Worm (Caenorhabditis elegans) whole organism, mixed stage, embryonic: ENCODE results near the gene T14F9.2.

ENCODE experiments used
- M03D4.4 ChIP-seq: sonication (generic microtip); optimal IDR thresholded peaks from 2 replicates; lab custom pipeline; 2017; ENCODE audit warnings: mild to moderate bottlenecking, missing genetic modification characterization, missing compliant biosample characterization
- bed-3 ChIP-seq: fragments of 200-800 bp; sonication (Bioruptor generic); optimal IDR thresholded peaks from 3 replicates; lab custom pipeline; 2018; ENCODE audit warnings: mild to moderate bottlenecking, missing genetic modification characterization, moderate library complexity, missing compliant biosample characterization
- blmp-1 ChIP-seq: fragments of 150-350 bp; optimal IDR thresholded peaks from 2 replicates; lab custom pipeline; 2014; ENCODE audit warnings: missing biosample characterization, missing genetic modification characterization
- ceh-39 ChIP-seq: fragments of 150-350 bp; optimal IDR thresholded peaks from 2 replicates; lab custom pipeline; 2014; ENCODE audit warnings: missing biosample characterization, missing genetic modification characterization
- ceh-43 ChIP-seq: fragments of 200-800 bp; sonication (Bioruptor generic); optimal IDR thresholded peaks from 2 replicates; lab custom pipeline; 2018; ENCODE audit warnings: mild to moderate bottlenecking, missing genetic modification characterization, moderate library complexity, missing compliant biosample characterization
- ceh-83 ChIP-seq: fragments of 200-800 bp; sonication (Bioruptor generic); optimal IDR thresholded peaks from 2 replicates; lab custom pipeline; 2018; ENCODE audit warnings: mild to moderate bottlenecking, missing genetic modification characterization, missing compliant biosample characterization
- ces-1 ChIP-seq: fragments of 150-350 bp; optimal IDR thresholded peaks from 2 replicates; lab custom pipeline; 2014; ENCODE audit warnings: missing biosample characterization, missing genetic modification reagents, missing genetic modification characterization
- cnd-1 ChIP-seq: fragments of 200-800 bp; sonication (Bioruptor generic); optimal IDR thresholded peaks from 2 replicates; lab custom pipeline; 2018; ENCODE audit warnings: mild to moderate bottlenecking, missing genetic modification characterization, missing compliant biosample characterization
- drap-1 ChIP-seq: fragments of 200-800 bp; sonication (Bioruptor generic); optimal IDR thresholded peaks from 3 replicates; lab custom pipeline; 2018; ENCODE audit warnings: mild to moderate bottlenecking, missing genetic modification characterization, missing compliant biosample characterization
- elt-1 ChIP-seq: sonication (generic microtip); optimal IDR thresholded peaks from 2 replicates; lab custom pipeline; 2017; ENCODE audit warnings: missing genetic modification characterization, mild to moderate bottlenecking, missing compliant biosample characterization, antibody characterized with exemption, moderate library complexity, borderline replicate concordance; ENCODE audit not compliant: insufficient read depth
- elt-3 ChIP-seq: fragments of 150-350 bp; optimal IDR thresholded peaks from 2 replicates; lab custom pipeline; 2014; ENCODE audit warnings: missing biosample characterization, missing genetic modification characterization
- flh-1 ChIP-seq: fragments of 200-800 bp; sonication (Bioruptor generic); optimal IDR thresholded peaks from 2 replicates; lab custom pipeline; 2018; ENCODE audit warnings: mild to moderate bottlenecking, missing genetic modification characterization, moderate library complexity, missing compliant biosample characterization
- ham-2 ChIP-seq: fragments of 200-800 bp; sonication (Bioruptor generic); optimal IDR thresholded peaks from 2 replicates; lab custom pipeline; 2018; ENCODE audit warnings: mild to moderate bottlenecking, missing genetic modification characterization, missing compliant biosample characterization
- hlh-1 ChIP-seq: fragments of 150-350 bp; optimal IDR thresholded peaks from 2 replicates; lab custom pipeline; 2014; ENCODE audit warnings: missing biosample characterization, missing genetic modification reagents, missing genetic modification characterization
- lin-13 ChIP-seq: fragments of 150-350 bp; optimal IDR thresholded peaks from 2 replicates; lab custom pipeline; 2014; ENCODE audit warnings: missing biosample characterization, missing genetic modification characterization
- lin-32 ChIP-seq: fragments of 200-800 bp; sonication (Bioruptor generic); optimal IDR thresholded peaks from 2 replicates; lab custom pipeline; 2018; ENCODE audit warnings: mild to moderate bottlenecking, missing genetic modification characterization, missing compliant biosample characterization
- lsy-2 ChIP-seq: fragments of 150-350 bp; optimal IDR thresholded peaks from 2 replicates; lab custom pipeline; 2014; ENCODE audit warnings: missing biosample characterization, missing genetic modification characterization
- mab-5 ChIP-seq: fragments of 150-350 bp; optimal IDR thresholded peaks from 2 replicates; lab custom pipeline; 2014; ENCODE audit warnings: missing biosample characterization, missing genetic modification characterization
- mep-1 ChIP-seq: fragments of 150-350 bp; optimal IDR thresholded peaks from 2 replicates; lab custom pipeline; 2017; ENCODE audit warnings: missing biosample characterization, missing genetic modification reagents, missing genetic modification characterization, inconsistent platforms
- mls-2 ChIP-seq: sonication (generic microtip); optimal IDR thresholded peaks from 2 replicates; lab custom pipeline; 2016; ENCODE audit warnings: mild to moderate bottlenecking, missing genetic modification characterization, moderate library complexity, missing compliant biosample characterization
- nhr-12 ChIP-seq: fragments of 150-350 bp; optimal IDR thresholded peaks from 2 replicates; lab custom pipeline; 2014; ENCODE audit warnings: missing biosample characterization, missing genetic modification characterization
- nhr-2 ChIP-seq: fragments of 150-350 bp; optimal IDR thresholded peaks from 2 replicates; lab custom pipeline; 2014; ENCODE audit warnings: missing biosample characterization, missing genetic modification characterization
- nhr-237 ChIP-seq: fragments of 150-350 bp; optimal IDR thresholded peaks from 2 replicates; lab custom pipeline; 2014; ENCODE audit warnings: missing biosample characterization, missing genetic modification characterization
- nhr-28 ChIP-seq: fragments of 150-350 bp; optimal IDR thresholded peaks from 2 replicates; lab custom pipeline; 2014; ENCODE audit warnings: missing biosample characterization, missing genetic modification characterization
- nhr-76 ChIP-seq: sonication (generic microtip); optimal IDR thresholded peaks from 2 replicates; lab custom pipeline; 2017; ENCODE audit warnings: missing biosample characterization, missing genetic modification characterization
- pha-4 ChIP-seq: fragments of 150-350 bp; optimal IDR thresholded peaks from 2 replicates; lab custom pipeline; 2018; ENCODE audit warnings: missing biosample characterization, missing genetic modification reagents, missing genetic modification characterization
- sem-2 ChIP-seq: fragments of 200-800 bp; sonication (Bioruptor generic); optimal IDR thresholded peaks from 2 replicates; lab custom pipeline; 2018; ENCODE audit warnings: mild to moderate bottlenecking, missing genetic modification characterization, missing compliant biosample characterization
- snpc-4 ChIP-seq: fragments of 150-350 bp; optimal IDR thresholded peaks from 2 replicates; lab custom pipeline; 2014; ENCODE audit warnings: missing biosample characterization, missing genetic modification characterization
- sptf-1 ChIP-seq: sonication (generic microtip); optimal IDR thresholded peaks from 2 replicates; lab custom pipeline; 2017; ENCODE audit warnings: mild to moderate bottlenecking, missing genetic modification characterization, moderate library complexity, missing compliant biosample characterization
- tbx-8 ChIP-seq: fragments of 200-800 bp; sonication (Bioruptor generic); optimal IDR thresholded peaks from 2 replicates; lab custom pipeline; 2018; ENCODE audit warnings: mild to moderate bottlenecking, missing genetic modification characterization, moderate library complexity, missing compliant biosample characterization
- unc-120 ChIP-seq: sonication (generic microtip); optimal IDR thresholded peaks from 2 replicates; lab custom pipeline; 2017; ENCODE audit warnings: missing genetic modification characterization, missing compliant biosample characterization; ENCODE audit not compliant: poor library complexity, severe bottlenecking
- unc-39 ChIP-seq: fragments of 150-350 bp; optimal IDR thresholded peaks from 2 replicates; lab custom pipeline; 2014; ENCODE audit warnings: missing biosample characterization, missing genetic modification characterization
- unc-62 ChIP-seq: fragments of 150-350 bp; optimal IDR thresholded peaks from 2 replicates; lab custom pipeline; 2014; ENCODE audit warnings: missing biosample characterization, missing genetic modification reagents, missing genetic modification characterization
- zip-8 ChIP-seq: fragments of 150-350 bp; optimal IDR thresholded peaks from 2 replicates; lab custom pipeline; 2014; ENCODE audit warnings: missing biosample characterization, missing genetic modification characterization
- ztf-11 ChIP-seq: fragments of 150-350 bp; optimal IDR thresholded peaks from 2 replicates; lab custom pipeline; 2014; ENCODE audit warnings: missing biosample characterization, missing genetic modification characterization

The T14F9.2 gene

DNA sequence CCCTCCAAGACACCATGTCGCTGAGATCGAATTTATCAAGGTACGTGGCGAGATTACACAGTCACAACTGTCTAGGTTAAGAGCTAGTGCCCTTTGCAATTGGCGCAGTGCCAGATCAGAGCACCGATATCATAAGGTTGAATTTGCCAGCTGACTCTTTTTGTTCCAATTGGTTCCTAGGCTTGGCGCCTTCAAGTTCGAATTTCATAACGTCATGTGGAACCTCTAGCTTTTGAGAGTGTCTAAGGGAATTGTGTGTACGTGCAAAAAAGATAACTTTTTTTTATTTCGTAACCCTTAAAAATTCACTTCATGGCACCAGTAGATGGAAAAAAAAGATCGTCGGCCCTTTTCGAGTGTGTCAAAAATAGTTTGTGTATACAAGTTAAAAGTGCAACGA, 17.9 kb upstream of the T14F9.2 start:
- no peak for TF ChIP-seq flh-1 (GFP tag; lab: Kevin White, UChicago)
- TF ChIP-seq unc-120 (tag; lab: Kevin White, UChicago), result no peak
- TF ChIP-seq M03D4.4, result no peak
- no peak for TF ChIP-seq ham-2 (GFP tag; lab: Kevin White, UChicago)
- TF ChIP-seq blmp-1 (tag; lab: Kevin White, UChicago), result no peak
- no peak for TF ChIP-seq lin-32 (GFP tag; lab: Kevin White, UChicago)

DNA sequence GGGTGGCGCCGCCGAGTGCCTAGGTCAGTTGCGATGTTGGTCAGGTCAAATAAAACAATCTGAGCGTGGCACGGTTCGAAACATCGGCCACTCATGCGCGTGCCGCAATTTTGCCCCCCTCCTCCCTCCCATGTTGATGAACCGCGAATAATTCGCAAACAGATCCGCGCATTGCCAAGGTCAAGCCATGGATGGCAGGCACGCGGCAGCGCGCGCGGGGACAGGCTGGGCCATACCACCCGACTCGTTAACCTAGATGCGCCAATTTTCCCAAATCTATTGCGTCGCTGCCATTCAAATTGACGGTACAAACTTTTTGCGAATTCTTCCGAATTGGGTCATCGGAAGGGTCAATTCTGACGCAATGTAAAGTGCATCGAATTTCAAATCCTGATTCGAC, 17.5 kb upstream of the T14F9.2 start:
- TF ChIP-seq ham-2 (GFP tag; lab: Kevin White, UChicago) (peak; percentile 84), mls-2 (tag; lab: Kevin White, UChicago) (peak; percentile 48), unc-39 (no peak), M03D4.4 (peak; percentile 3), sptf-1 (tag; lab: Kevin White, UChicago) (peak; percentile 67), lin-32 (GFP tag; lab: Kevin White, UChicago) (no peak)
- TF ChIP-seq, all 35 proteins: peak for 4

DNA sequence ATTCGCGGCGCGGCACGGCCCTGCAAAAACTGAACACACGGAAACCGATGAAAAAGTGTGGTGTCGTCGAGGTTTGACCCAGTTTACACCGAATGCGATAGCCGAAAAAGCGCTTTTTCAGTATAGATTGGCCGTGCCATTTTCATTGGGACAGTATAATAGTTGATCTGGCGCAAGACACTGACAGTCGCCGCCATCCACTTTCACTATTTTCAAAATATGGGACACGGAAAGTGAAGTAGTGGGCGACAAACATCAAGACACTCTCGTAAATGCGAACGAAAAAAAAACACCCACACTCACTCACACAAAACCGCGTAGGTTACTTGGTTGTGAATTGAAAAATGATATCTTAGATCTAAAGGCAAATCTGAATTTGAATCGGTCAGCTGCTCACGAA, 15.1 kb upstream of the T14F9.2 start:
- TF ChIP-seq pha-4 (tag; lab: Kevin White, UChicago) (no peak), blmp-1 (tag; lab: Kevin White, UChicago) (peak; percentile 52), nhr-237 (tag; lab: Kevin White, UChicago) (no peak), ceh-43 (no peak), sptf-1 (tag; lab: Kevin White, UChicago) (no peak), lin-32 (GFP tag; lab: Kevin White, UChicago) (peak; percentile 45), M03D4.4 (no peak)

DNA sequence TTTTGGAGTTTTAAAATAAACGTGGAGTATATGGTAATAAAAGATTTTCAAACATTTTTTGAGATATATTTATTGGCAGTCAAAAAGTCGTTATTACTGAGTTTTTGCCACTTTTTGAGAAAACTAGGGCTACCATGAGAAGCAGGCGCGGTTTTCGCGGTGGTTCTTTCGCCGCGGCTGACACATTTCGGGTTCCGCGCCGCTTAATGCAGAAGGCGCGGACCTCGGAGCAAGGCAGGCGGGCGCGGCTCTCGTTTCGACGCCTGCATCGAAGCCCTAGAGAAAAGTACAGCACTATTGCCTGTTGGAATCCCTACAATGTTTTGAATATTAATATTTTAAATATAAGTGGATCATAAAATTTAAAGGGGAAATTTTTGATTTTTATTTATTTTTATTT, 14.7 kb upstream of the T14F9.2 start:
- TF ChIP-seq nhr-12 (tag; lab: Kevin White, UChicago) (no peak), M03D4.4 (no peak), mls-2 (tag; lab: Kevin White, UChicago) (no peak), ztf-11 (tag; lab: Kevin White, UChicago) (no peak), ceh-43 (no peak), ceh-39 (tag; lab: Kevin White, UChicago) (no peak), elt-1 (tag; lab: Kevin White, UChicago) (no peak), zip-8 (tag; lab: Kevin White, UChicago) (no peak), lin-32 (GFP tag; lab: Kevin White, UChicago) (no peak)

DNA sequence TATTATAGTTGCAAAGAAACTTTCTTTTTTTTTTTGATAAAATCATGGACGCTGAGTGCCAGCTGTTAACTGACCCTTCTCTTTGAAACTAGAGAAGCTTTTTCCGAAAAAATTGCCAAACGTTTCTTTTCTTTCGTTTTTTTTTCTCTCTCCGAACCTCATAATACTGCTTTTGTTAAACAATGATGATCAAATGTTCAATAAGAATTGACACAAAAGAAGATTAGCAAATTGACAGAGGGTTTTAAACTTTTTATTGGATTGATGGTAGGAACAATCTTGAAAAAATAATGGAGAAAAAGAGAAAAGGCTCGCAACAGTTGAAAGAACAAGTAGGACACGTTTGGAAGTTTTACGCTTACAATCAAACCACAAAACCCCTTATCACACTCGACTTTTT, 13.3 kb upstream of the T14F9.2 start, which contains the start of gene hex-1:
Gene hex-1, plus strand, starts transcription at position 301 of the 400 bp plus-strand sequence.
- TF ChIP-seq unc-62 (GFP tag; lab: Kevin White, UChicago) (no peak), elt-3 (tag; lab: Kevin White, UChicago) (no peak)

DNA sequence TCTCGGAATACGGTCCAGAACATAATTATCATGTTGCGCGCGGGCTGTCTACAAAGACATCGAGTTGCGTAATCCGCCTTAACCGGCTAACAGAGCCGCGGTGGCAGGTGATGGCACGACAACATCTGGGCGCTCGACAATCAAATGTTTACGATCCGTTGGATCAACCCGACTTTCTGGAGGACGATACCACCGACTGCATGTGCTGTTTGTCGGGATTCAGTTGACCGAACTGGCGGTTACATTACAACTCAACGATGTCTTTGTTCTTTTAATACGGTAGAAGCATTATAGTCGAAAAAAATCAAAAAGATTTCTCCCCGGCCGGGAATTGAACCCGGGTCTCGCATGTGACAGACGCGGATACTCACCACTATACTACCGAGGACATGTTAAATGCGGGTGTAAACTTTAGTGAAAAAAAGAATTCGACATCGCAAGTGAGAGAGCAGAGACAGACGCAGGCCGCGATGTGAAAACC, 7.2 kb upstream of the T14F9.2 start:
- TF ChIP-seq lin-13 (no peak), sem-2 (peak; percentile 69), lin-32 (GFP tag; lab: Kevin White, UChicago) (peak; percentile 95), mls-2 (tag; lab: Kevin White, UChicago) (peak; percentile 84), elt-1 (tag; lab: Kevin White, UChicago) (no peak), hlh-1 (tag; lab: Kevin White, UChicago) (peak; percentile 26), sptf-1 (tag; lab: Kevin White, UChicago) (peak; percentile 92), nhr-76 (no peak), zip-8 (tag; lab: Kevin White, UChicago) (peak; percentile 20), drap-1 (GFP tag; lab: Kevin White, UChicago) (peak; percentile 84), ceh-43 (peak; percentile 72), flh-1 (GFP tag; lab: Kevin White, UChicago) (peak; percentile 67), unc-39 (no peak), M03D4.4 (peak; percentile 83), ces-1 (GFP tag; lab: Kevin White, UChicago) (peak; percentile 30), unc-120 (tag; lab: Kevin White, UChicago) (peak; percentile 73), cnd-1 (tag; lab: Kevin White, UChicago) (peak; percentile 80), nhr-28 (tag; lab: Kevin White, UChicago) (peak; percentile 0), nhr-12 (tag; lab: Kevin White, UChicago) (no peak), pha-4 (tag; lab: Kevin White, UChicago) (no peak), elt-3 (tag; lab: Kevin White, UChicago) (no peak), ztf-11 (tag; lab: Kevin White, UChicago) (peak; percentile 55), ceh-39 (tag; lab: Kevin White, UChicago) (no peak), mab-5 (no peak), mep-1 (tag; lab: Kevin White, UChicago) (peak; percentile 64), tbx-8 (GFP tag; lab: Kevin White, UChicago) (no peak), blmp-1 (tag; lab: Kevin White, UChicago) (no peak), nhr-2 (tag; lab: Kevin White, UChicago) (peak; percentile 94), ham-2 (GFP tag; lab: Kevin White, UChicago) (peak; percentile 73), unc-62 (GFP tag; lab: Kevin White, UChicago) (peak; percentile 25), snpc-4 (tag; lab: Kevin White, UChicago) (no peak), bed-3 (GFP tag; lab: Kevin White, UChicago) (peak; percentile 71), lsy-2 (peak; percentile 18), nhr-237 (tag; lab: Kevin White, UChicago) (peak; percentile 38), ceh-83 (GFP tag; lab: Kevin White, UChicago) (peak; percentile 86)
